Fruit fly (Drosophila melanogaster) whole organism, embryonic: ENCODE measurements around the gene mag.

Experiments
- Asciz ChIP-seq: fragments of 200-800 bp; sonication (Bioruptor generic); optimal IDR thresholded peaks from 2 replicates; lab custom pipeline; 2017; ENCODE audit warnings: missing biosample characterization, mild to moderate bottlenecking, missing genetic modification characterization, missing genetic modification reagents
- BEAF-32 ChIP-seq: fragments of 200-800 bp; sonication (Bioruptor generic); optimal IDR thresholded peaks from 3 replicates; lab custom pipeline; 2017; ENCODE audit warnings: missing biosample characterization, missing genetic modification characterization, mild to moderate bottlenecking, moderate library complexity, missing genetic modification reagents
- CG10565 ChIP-seq: fragments of 200-800 bp; sonication (Bioruptor generic); optimal IDR thresholded peaks from 3 replicates; lab custom pipeline; 2016; ENCODE audit warnings: missing biosample characterization, mild to moderate bottlenecking, missing genetic modification characterization
- CG11456 ChIP-seq: fragments of 200-800 bp; sonication (Bioruptor generic); IDR thresholded peaks from 3 replicates; pipeline ENCODE4 v1.3.6; 2022; ENCODE audit warnings: missing biosample characterization, missing genetic modification characterization
- CG1233 ChIP-seq: fragments of 200-800 bp; sonication (Bioruptor generic); optimal IDR thresholded peaks from 4 replicates; lab custom pipeline; 2018; ENCODE audit warnings: missing biosample characterization, mild to moderate bottlenecking, missing genetic modification characterization
- CG12659 ChIP-seq: fragments of 200-800 bp; sonication (Bioruptor generic); optimal IDR thresholded peaks from 3 replicates; lab custom pipeline; 2017; ENCODE audit warnings: mild to moderate bottlenecking, missing biosample characterization, missing genetic modification reagents, missing genetic modification characterization
- CG13287 ChIP-seq: fragments of 200-800 bp; sonication (Bioruptor generic); IDR thresholded peaks from 2 replicates; pipeline ENCODE4 v1.3.6; 2022; ENCODE audit warnings: missing biosample characterization, missing genetic modification characterization; ENCODE audit not compliant: partially characterized antibody
- CG13894 ChIP-seq: fragments of 200-800 bp; sonication (Bioruptor generic); optimal IDR thresholded peaks from 3 replicates; lab custom pipeline; 2018; ENCODE audit warnings: missing biosample characterization, mild to moderate bottlenecking, missing genetic modification characterization, moderate library complexity
- CG15479 ChIP-seq: fragments of 200-800 bp; sonication (Bioruptor generic); optimal IDR thresholded peaks from 3 replicates; lab custom pipeline; 2019; ENCODE audit warnings: missing biosample characterization, mild to moderate bottlenecking, missing genetic modification characterization, moderate library complexity
- CG1603 ChIP-seq: fragments of 200-800 bp; sonication (Bioruptor generic); optimal IDR thresholded peaks from 2 replicates; lab custom pipeline; 2019; ENCODE audit warnings: missing biosample characterization, mild to moderate bottlenecking, missing genetic modification characterization, moderate library complexity
- CG1647 ChIP-seq: fragments of 200-800 bp; sonication (Bioruptor generic); optimal IDR thresholded peaks from 3 replicates; lab custom pipeline; 2016; ENCODE audit warnings: missing biosample characterization, missing genetic modification characterization
- CG17612 ChIP-seq: fragments of 200-800 bp; sonication (Bioruptor generic); IDR thresholded peaks from 2 replicates; pipeline ENCODE4 v1.3.6; 2022; ENCODE audit warnings: missing biosample characterization, missing genetic modification characterization
- CG18262 ChIP-seq: fragments of 200-800 bp; optimal IDR thresholded peaks from 3 replicates; lab custom pipeline; 2019; ENCODE audit warnings: missing biosample characterization, mild to moderate bottlenecking, missing genetic modification characterization, moderate library complexity
- CG18764 ChIP-seq: fragments of 200-800 bp; sonication (Bioruptor generic); optimal IDR thresholded peaks from 3 replicates; lab custom pipeline; 2016; ENCODE audit warnings: missing biosample characterization, missing genetic modification characterization
- CG2199 ChIP-seq: fragments of 200-800 bp; sonication (Bioruptor generic); IDR thresholded peaks from 3 replicates; pipeline ENCODE4 v1.3.6; 2022; ENCODE audit warnings: missing biosample characterization, missing genetic modification characterization
- CG3281 ChIP-seq: fragments of 200-800 bp; sonication (Bioruptor generic); optimal IDR thresholded peaks from 3 replicates; lab custom pipeline; 2017; ENCODE audit warnings: missing biosample characterization, mild to moderate bottlenecking, missing genetic modification characterization
- CG33557 ChIP-seq: fragments of 200-800 bp; sonication (Bioruptor generic); optimal IDR thresholded peaks from 2 replicates; lab custom pipeline; 2019; ENCODE audit warnings: missing biosample characterization, mild to moderate bottlenecking, missing genetic modification characterization, moderate library complexity
- CG34224 ChIP-seq: fragments of 200-800 bp; sonication (Bioruptor generic); IDR thresholded peaks from 3 replicates; pipeline ENCODE4 v1.3.6; 2022; ENCODE audit warnings: missing biosample characterization, missing genetic modification characterization; ENCODE audit not compliant: partially characterized antibody
- CG4707 ChIP-seq: fragments of 200-800 bp; sonication (Bioruptor generic); optimal IDR thresholded peaks from 2 replicates; lab custom pipeline; 2018; ENCODE audit warnings: missing biosample characterization, mild to moderate bottlenecking, missing genetic modification characterization, moderate library complexity
- CG5953 ChIP-seq: fragments of 200-800 bp; sonication (Bioruptor generic); IDR thresholded peaks from 2 replicates; pipeline ENCODE4 v1.3.6; 2022; ENCODE audit warnings: missing biosample characterization, missing genetic modification characterization
- CG6689 ChIP-seq: fragments of 200-800 bp; sonication (Bioruptor generic); IDR thresholded peaks from 2 replicates; pipeline ENCODE4 v1.3.6; 2022; ENCODE audit warnings: missing biosample characterization, missing genetic modification characterization
- CG6791 ChIP-seq: fragments of 200-800 bp; sonication (Bioruptor generic); IDR thresholded peaks from 3 replicates; pipeline ENCODE4 v1.3.6; 2022; ENCODE audit warnings: missing biosample characterization, missing genetic modification characterization; ENCODE audit not compliant: partially characterized antibody
- CG9797 ChIP-seq: fragments of 200-800 bp; sonication (Bioruptor generic); optimal IDR thresholded peaks from 3 replicates; lab custom pipeline; 2018; ENCODE audit warnings: missing biosample characterization, mild to moderate bottlenecking, missing genetic modification characterization
- Doc2 ChIP-seq: fragments of 200-800 bp; sonication (Bioruptor generic); IDR thresholded peaks from 2 replicates; pipeline ENCODE4 v1.3.6; 2022; ENCODE audit warnings: missing biosample characterization, missing genetic modification characterization
- Doc3 ChIP-seq: fragments of 200-800 bp; sonication (Bioruptor generic); IDR thresholded peaks from 3 replicates; pipeline ENCODE4 v1.3.6; 2022; ENCODE audit warnings: missing biosample characterization, missing genetic modification characterization; ENCODE audit not compliant: partially characterized antibody
- Dref ChIP-seq: fragments of 200-800 bp; sonication (Bioruptor generic); IDR thresholded peaks from 2 replicates; pipeline ENCODE4 v1.3.6; 2022; ENCODE audit warnings: missing biosample characterization, missing genetic modification characterization
- HLHmδ ChIP-seq: fragments of 200-800 bp; sonication (Bioruptor generic); optimal IDR thresholded peaks from 2 replicates; lab custom pipeline; 2018; ENCODE audit warnings: missing biosample characterization, mild to moderate bottlenecking, missing genetic modification characterization, moderate library complexity
- Kr ChIP-seq: fragments of 200-800 bp; sonication (Bioruptor generic); optimal IDR thresholded peaks from 2 replicates; lab custom pipeline; 2017; ENCODE audit warnings: missing biosample characterization, mild to moderate bottlenecking, missing genetic modification characterization
- Ptx1 ChIP-seq: fragments of 200-800 bp; sonication (Bioruptor generic); IDR thresholded peaks from 2 replicates; pipeline ENCODE4 v1.3.6; 2022; ENCODE audit warnings: missing biosample characterization, missing genetic modification characterization
- Sox100B ChIP-seq: fragments of 200-800 bp; sonication (Bioruptor generic); optimal IDR thresholded peaks from 3 replicates; lab custom pipeline; 2018; ENCODE audit warnings: missing biosample characterization, mild to moderate bottlenecking, missing genetic modification characterization
- Xbp1 ChIP-seq: fragments of 200-800 bp; sonication (Bioruptor generic); optimal IDR thresholded peaks from 3 replicates; lab custom pipeline; 2016; ENCODE audit warnings: missing biosample characterization, mild to moderate bottlenecking, missing genetic modification characterization
- ara ChIP-seq: fragments of 200-800 bp; sonication (Bioruptor generic); IDR thresholded peaks from 2 replicates; pipeline ENCODE4 v1.3.6; 2022; ENCODE audit warnings: missing biosample characterization, missing genetic modification characterization
- bowl ChIP-seq: fragments of 200-800 bp; sonication (Bioruptor generic); IDR thresholded peaks from 2 replicates; pipeline ENCODE4 v1.3.6; 2022; ENCODE audit warnings: missing biosample characterization, missing genetic modification characterization
- chif ChIP-seq, 2 experiments: fragments of 200-800 bp; sonication (Bioruptor generic); optimal IDR thresholded peaks; 3 replicates each; lab custom pipeline; 2016; ENCODE audit warnings: missing biosample characterization in 2 of 2, missing genetic modification characterization in 2 of 2
- disco-r ChIP-seq: fragments of 200-800 bp; sonication (Bioruptor generic); optimal IDR thresholded peaks from 2 replicates; lab custom pipeline; 2016; ENCODE audit warnings: missing biosample characterization, missing genetic modification characterization
- dm ChIP-seq: fragments of 200-800 bp; sonication (Bioruptor generic); optimal IDR thresholded peaks from 3 replicates; lab custom pipeline; 2016; ENCODE audit warnings: missing biosample characterization, missing genetic modification characterization
- fd64A ChIP-seq: fragments of 200-800 bp; sonication (Bioruptor generic); optimal IDR thresholded peaks from 3 replicates; lab custom pipeline; 2018; ENCODE audit warnings: missing biosample characterization, mild to moderate bottlenecking, missing genetic modification characterization
- gcm ChIP-seq: fragments of 200-800 bp; sonication (Bioruptor generic); optimal IDR thresholded peaks from 2 replicates; lab custom pipeline; 2019; ENCODE audit warnings: missing biosample characterization, mild to moderate bottlenecking, missing genetic modification characterization, moderate library complexity
- gt ChIP-seq: fragments of 200-800 bp; sonication (Bioruptor generic); IDR thresholded peaks from 2 replicates; pipeline ENCODE4 v1.3.6; 2022; ENCODE audit warnings: missing biosample characterization, missing genetic modification characterization
- insv ChIP-seq, 2 experiments: fragments of 200-800 bp; sonication (Bioruptor generic); optimal IDR thresholded peaks; 3 replicates each; lab custom pipeline; 2016 to 2018; ENCODE audit warnings: missing biosample characterization in 2 of 2, missing genetic modification characterization in 2 of 2
- kay ChIP-seq: fragments of 200-800 bp; sonication (Bioruptor generic); optimal IDR thresholded peaks from 2 replicates; lab custom pipeline; 2016; ENCODE audit warnings: missing biosample characterization, missing genetic modification characterization
- repo ChIP-seq: fragments of 200-800 bp; sonication (Bioruptor generic); optimal IDR thresholded peaks from 2 replicates; lab custom pipeline; 2016; ENCODE audit warnings: missing biosample characterization, missing genetic modification characterization
- sr ChIP-seq: fragments of 200-800 bp; sonication (Bioruptor generic); IDR thresholded peaks from 3 replicates; pipeline ENCODE4 v1.3.6; 2022; ENCODE audit warnings: missing biosample characterization, missing genetic modification characterization
- stwl ChIP-seq: fragments of 200-800 bp; sonication (Bioruptor generic); optimal IDR thresholded peaks from 3 replicates; lab custom pipeline; 2018; ENCODE audit warnings: missing biosample characterization, mild to moderate bottlenecking, missing genetic modification characterization, moderate library complexity
- trem ChIP-seq: fragments of 200-800 bp; optimal IDR thresholded peaks from 3 replicates; lab custom pipeline; 2019; ENCODE audit warnings: missing biosample characterization, mild to moderate bottlenecking, missing genetic modification characterization, moderate library complexity
- tx ChIP-seq: fragments of 200-800 bp; sonication (Bioruptor generic); optimal IDR thresholded peaks from 2 replicates; lab custom pipeline; 2016; ENCODE audit warnings: missing biosample characterization, missing genetic modification characterization
- unc-4 ChIP-seq: fragments of 200-800 bp; sonication (Bioruptor generic); IDR thresholded peaks from 2 replicates; pipeline ENCODE4 v1.3.6; 2022; ENCODE audit warnings: missing biosample characterization, missing genetic modification characterization; ENCODE audit not compliant: partially characterized antibody
- usp ChIP-seq: fragments of >200 bp; optimal IDR thresholded peaks from 2 replicates; lab custom pipeline; 2017; ENCODE audit warnings: missing biosample characterization, missing genetic modification characterization
- vfl ChIP-seq: fragments of 200-800 bp; sonication (Bioruptor generic); optimal IDR thresholded peaks from 2 replicates; lab custom pipeline; 2016; ENCODE audit warnings: missing biosample characterization, missing genetic modification characterization
- vvl ChIP-seq: fragments of 200-800 bp; sonication (Bioruptor generic); IDR thresholded peaks from 2 replicates; pipeline ENCODE4 v1.3.6; 2022; ENCODE audit warnings: missing biosample characterization, missing genetic modification characterization
- zen ChIP-seq: fragments of 200-800 bp; sonication (Bioruptor generic); optimal IDR thresholded peaks from 3 replicates; lab custom pipeline; 2018; ENCODE audit warnings: missing biosample characterization, mild to moderate bottlenecking, missing genetic modification characterization, moderate library complexity

Gene mag

DNA sequence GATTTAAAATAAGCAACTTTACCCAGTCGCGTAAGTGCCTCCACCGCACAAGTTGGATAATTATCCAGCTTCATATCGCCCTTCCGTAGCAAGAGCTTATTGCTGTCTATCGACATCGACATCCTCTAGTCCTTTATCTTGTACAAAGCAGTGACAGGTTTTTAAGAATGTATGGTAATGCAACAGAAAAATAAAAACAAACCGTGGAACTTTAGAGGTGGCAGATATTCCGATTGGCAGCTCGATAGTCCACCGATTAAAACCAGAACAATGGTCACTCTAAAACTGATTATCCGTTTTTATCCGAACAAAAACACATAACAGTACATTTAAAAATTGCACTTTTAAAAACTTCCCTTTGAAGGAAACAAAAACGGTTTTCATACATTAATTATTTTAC lies 33.0 kb upstream of the mag start, which contains the start of gene CG5274 (continued):
- no peak for TF ChIP-seq dm (GFP tag; lab: Kevin White, UChicago)
- no peak for TF ChIP-seq repo (GFP tag; lab: Kevin White, UChicago)
- peak; percentile 49 for TF ChIP-seq BEAF-32 (GFP tag; lab: Kevin White, UChicago)
- no peak for TF ChIP-seq CG11456 (GFP tag; lab: Robert Waterston, UW)
- TF ChIP-seq zen (tag; lab: Kevin White, UChicago), result no peak
- TF ChIP-seq CG10565, result no peak
- no peak for TF ChIP-seq insv (GFP tag; optimal IDR thresholded peaks at IDR 0.05; lab: Kevin White, UChicago)
- no peak for TF ChIP-seq Sox100B
- peak; percentile 62 for TF ChIP-seq CG34224
- peak; percentile 73 for TF ChIP-seq Dref (GFP tag; lab: Robert Waterston, UW)
- no peak for TF ChIP-seq CG18764 (GFP tag; lab: Kevin White, UChicago)
- peak; percentile 17 for TF ChIP-seq CG12659
- no peak for TF ChIP-seq gcm
- TF ChIP-seq CG4707 (GFP tag; lab: Kevin White, UChicago), result no peak
- no peak for TF ChIP-seq Xbp1 (GFP tag; lab: Kevin White, UChicago)
- no peak for TF ChIP-seq CG2199
- no peak for TF ChIP-seq CG18262 (tag; lab: Kevin White, UChicago)
- TF ChIP-seq gt (GFP tag; lab: Robert Waterston, UW), result no peak
- no peak for TF ChIP-seq disco-r
- no peak for TF ChIP-seq tx
- no peak for TF ChIP-seq Ptx1
- no peak for TF ChIP-seq ara (GFP tag; lab: Robert Waterston, UW)
- no peak for TF ChIP-seq CG1233
- peak; percentile 47 for TF ChIP-seq CG9797
- no peak for TF ChIP-seq Asciz
- peak; percentile 60; the same call in 1 of the 2 replicates for TF ChIP-seq CG13287 (GFP tag; lab: Robert Waterston, UW)
- TF ChIP-seq sr, result no peak
- no peak for TF ChIP-seq CG1647 (GFP tag; lab: Kevin White, UChicago)
- TF ChIP-seq CG6689 (GFP tag; lab: Robert Waterston, UW), result no peak
- TF ChIP-seq usp (GFP tag; lab: Kevin White, UChicago), result no peak
- peak; percentile 70 for TF ChIP-seq CG6791 (GFP tag; lab: Robert Waterston, UW)
- TF ChIP-seq chif (GFP tag; optimal IDR thresholded peaks at IDR 0.05; lab: Kevin White, UChicago), result no peak
- TF ChIP-seq CG17612 (GFP tag; lab: Robert Waterston, UW), result no peak
- no peak for TF ChIP-seq HLHmδ (GFP tag; lab: Kevin White, UChicago)
- no peak for TF ChIP-seq Doc2 (GFP tag; lab: Robert Waterston, UW)
- TF ChIP-seq CG1603 (tag; lab: Kevin White, UChicago), result no peak
- TF ChIP-seq Kr (GFP tag; lab: Kevin White, UChicago), result no peak
- no peak for TF ChIP-seq CG13894
- TF ChIP-seq CG3281 (GFP tag; lab: Kevin White, UChicago), result no peak
- no peak for TF ChIP-seq bowl (GFP tag; lab: Robert Waterston, UW)
- TF ChIP-seq unc-4 (GFP tag; lab: Robert Waterston, UW), result no peak; the same call in 1 of the 2 replicates
- no peak for TF ChIP-seq CG33557 (GFP tag; lab: Kevin White, UChicago)
- peak; percentile 23 for TF ChIP-seq trem (tag; lab: Kevin White, UChicago)
- no peak for TF ChIP-seq vvl (GFP tag; lab: Robert Waterston, UW)
- TF ChIP-seq kay, result no peak
- TF ChIP-seq stwl (tag; lab: Kevin White, UChicago), result no peak
- TF ChIP-seq Doc3 (GFP tag; lab: Robert Waterston, UW), result peak; percentile 30; the same call in 1 of the 3 replicates
- TF ChIP-seq CG15479 (GFP tag; lab: Kevin White, UChicago), result no peak
- TF ChIP-seq CG5953, result no peak
- TF ChIP-seq vfl (GFP tag; lab: Kevin White, UChicago), result no peak
- no peak for TF ChIP-seq fd64A (GFP tag; lab: Kevin White, UChicago)
